Fruit fly (Drosophila melanogaster): ENCODE results near the gene CG32055.

The CG32055 gene

dm6 chr3L:10233025-10233424, 13.1 kb upstream of the CG32055 start:
- no peak for TF ChIP-seq CG6163 (GFP tag; IDR thresholded peaks at IDR 0.05)
- no peak for TF ChIP-seq vri (GFP tag; optimal IDR thresholded peaks at IDR 0.05)
- TF ChIP-seq Hr4 (GFP tag; optimal IDR thresholded peaks at IDR 0.05) = no peak
- TF ChIP-seq CG11294 (GFP tag; IDR thresholded peaks at IDR 0.05) = no peak
- TF ChIP-seq svp (GFP tag) = no peak
- no peak for TF ChIP-seq CG16779 (tag; optimal IDR thresholded peaks at IDR 0.05)
- TF ChIP-seq CG10669 (GFP tag; optimal IDR thresholded peaks at IDR 0.05) = no peak
- no peak for TF ChIP-seq CG31627 (GFP tag; optimal IDR thresholded peaks at IDR 0.05)

DNA sequence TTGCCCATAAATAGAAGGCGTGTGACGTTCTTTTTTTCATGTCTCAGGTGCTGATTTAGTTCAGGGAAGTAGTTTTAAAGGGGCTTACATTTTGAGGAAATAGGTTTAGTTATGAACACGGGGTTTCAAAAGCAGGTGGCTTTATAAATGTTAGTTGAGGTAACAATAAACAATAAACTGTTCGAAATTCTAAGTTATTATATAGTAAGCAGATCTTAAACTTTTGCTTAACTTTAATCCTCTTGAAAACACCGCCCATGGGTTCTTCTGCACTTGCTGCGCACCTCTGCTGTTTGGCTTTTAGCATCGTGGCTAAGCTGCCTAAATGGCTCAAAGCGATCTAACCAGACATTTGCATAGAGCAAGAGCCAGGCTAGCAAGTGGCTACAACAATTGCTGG, 10.6 kb upstream of the CG32055 start:
- TF ChIP-seq Sox14 (GFP tag; optimal IDR thresholded peaks at IDR 0.05) (no peak), pdm3 (GFP tag; optimal IDR thresholded peaks at IDR 0.05) (peak; percentile 15), Gug (GFP tag; IDR thresholded peaks at IDR 0.05) (0 out of 2 replicates have a peak, but pooled peaks have one; percentile 24), Hr38 (GFP tag; optimal IDR thresholded peaks at IDR 0.05) (no peak), Blimp-1 (GFP tag; optimal IDR thresholded peaks at IDR 0.05) (no peak), Smox (GFP tag; optimal IDR thresholded peaks at IDR 0.05) (no peak), Lpt (GFP tag; optimal IDR thresholded peaks at IDR 0.05) (no peak), eg (GFP tag; IDR thresholded peaks at IDR 0.05) (no peak), CG6163 (GFP tag; IDR thresholded peaks at IDR 0.05) (peak; percentile 36; the same call in 2 of the 3 replicates), Hr4 (GFP tag; optimal IDR thresholded peaks at IDR 0.05) (peak; percentile 11), CG6854 (GFP tag; optimal IDR thresholded peaks at IDR 0.05) (no peak), CG11294 (GFP tag; IDR thresholded peaks at IDR 0.05) (peak; percentile 32; the same call in 1 of the 2 replicates), CG15336 (GFP tag; IDR thresholded peaks at IDR 0.05) (peak; percentile 43), Met (GFP tag; optimal IDR thresholded peaks at IDR 0.05) (no peak), acj6 (GFP tag; optimal IDR thresholded peaks at IDR 0.05) (no peak), CG8119 (GFP tag; IDR thresholded peaks at IDR 0.05) (no peak), esn (GFP tag; optimal IDR thresholded peaks at IDR 0.05) (no peak), CG4318 (GFP tag; optimal IDR thresholded peaks at IDR 0.05) (peak; percentile 4), CG32006 (GFP tag; optimal IDR thresholded peaks at IDR 0.05) (peak; percentile 49), fd59A (GFP tag; optimal IDR thresholded peaks at IDR 0.05) (no peak), vri (GFP tag; optimal IDR thresholded peaks at IDR 0.05) (no peak)

DNA sequence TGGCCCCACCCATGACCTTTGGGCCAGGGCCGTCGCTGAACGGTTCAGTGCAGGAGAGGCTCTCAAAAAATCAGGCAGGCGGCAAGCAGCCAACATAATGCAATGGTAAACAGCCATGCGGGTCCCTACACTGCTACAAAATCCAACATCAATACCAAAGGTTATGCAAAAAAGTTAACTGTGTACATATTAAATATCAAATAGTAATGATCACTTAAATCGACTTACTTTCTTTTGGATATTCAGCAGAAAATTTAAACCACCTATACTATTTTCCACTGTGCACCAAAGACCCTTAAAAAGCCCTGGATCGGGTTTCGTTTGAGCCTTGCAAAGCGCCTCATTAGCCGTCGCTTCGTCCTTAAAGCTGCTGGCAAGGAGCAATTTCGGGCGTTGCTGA, 7.1 kb upstream of the CG32055 start:
- peak; percentile 51 for TF ChIP-seq Met (GFP tag; optimal IDR thresholded peaks at IDR 0.05)
- no peak for TF ChIP-seq CG8119 (GFP tag; IDR thresholded peaks at IDR 0.05)
- peak; percentile 40 for TF ChIP-seq CG10669 (GFP tag; optimal IDR thresholded peaks at IDR 0.05)
- TF ChIP-seq acj6 (GFP tag; optimal IDR thresholded peaks at IDR 0.05) = peak; percentile 4
- no peak for TF ChIP-seq CG11902 (GFP tag; optimal IDR thresholded peaks at IDR 0.05)
- TF ChIP-seq Eip75B (GFP tag; optimal IDR thresholded peaks at IDR 0.05) = peak; percentile 38
- 0 out of 3 replicates have a peak, but pooled peaks have one; percentile 16 for TF ChIP-seq eg (GFP tag; IDR thresholded peaks at IDR 0.05)
- no peak for TF ChIP-seq Hr38 (GFP tag; optimal IDR thresholded peaks at IDR 0.05)
- no peak for TF ChIP-seq fd85E (GFP tag; optimal IDR thresholded peaks at IDR 0.05)
- TF ChIP-seq achi (GFP tag; optimal IDR thresholded peaks at IDR 0.05) = peak; percentile 10
- peak; percentile 23 for TF ChIP-seq OdsH (GFP tag; optimal IDR thresholded peaks at IDR 0.05)
- TF ChIP-seq CG9139 (GFP tag; optimal IDR thresholded peaks at IDR 0.05) = no peak
- TF ChIP-seq Ets21C (GFP tag; optimal IDR thresholded peaks at IDR 0.05) = peak; percentile 23
- peak; percentile 36 for TF ChIP-seq CG3919 (GFP tag; optimal IDR thresholded peaks at IDR 0.05)
- TF ChIP-seq CG1621 (tag; optimal IDR thresholded peaks at IDR 0.05) = peak; percentile 32
- TF ChIP-seq esn (GFP tag; optimal IDR thresholded peaks at IDR 0.05) = peak; percentile 33
- peak; percentile 39 for TF ChIP-seq CG31627 (GFP tag; optimal IDR thresholded peaks at IDR 0.05)
- peak; percentile 17 for TF ChIP-seq cyc (GFP tag; optimal IDR thresholded peaks at IDR 0.05)
- peak; percentile 67 for TF ChIP-seq Eip78C (GFP tag)
- no peak for TF ChIP-seq CG11762 (GFP tag; optimal IDR thresholded peaks at IDR 0.05; ENCODE audit: insufficient read depth)
- TF ChIP-seq CG6163 (GFP tag; IDR thresholded peaks at IDR 0.05) = peak; percentile 63; the same call in 1 of the 3 replicates
- no peak for TF ChIP-seq Sox15 (GFP tag; optimal IDR thresholded peaks at IDR 0.05)
- peak; percentile 13 for TF ChIP-seq pdm3 (GFP tag; optimal IDR thresholded peaks at IDR 0.05)
- TF ChIP-seq Hr39 (GFP tag; optimal IDR thresholded peaks at IDR 0.05) = peak; percentile 39
- peak; percentile 16 for TF ChIP-seq fd59A (GFP tag; optimal IDR thresholded peaks at IDR 0.05)
- no peak for TF ChIP-seq CG8632 (GFP tag; optimal IDR thresholded peaks at IDR 0.05)
- peak; percentile 16 for TF ChIP-seq spab (GFP tag; optimal IDR thresholded peaks at IDR 0.05)
- TF ChIP-seq CG15336 (GFP tag; IDR thresholded peaks at IDR 0.05) = no peak
- TF ChIP-seq CG3032 (tag; optimal IDR thresholded peaks at IDR 0.05) = peak; percentile 25
- TF ChIP-seq topi (GFP tag; optimal IDR thresholded peaks at IDR 0.05) = peak; percentile 31
- no peak for TF ChIP-seq Lpt (GFP tag; optimal IDR thresholded peaks at IDR 0.05)
- peak; percentile 14 for TF ChIP-seq vri (GFP tag; optimal IDR thresholded peaks at IDR 0.05)
- TF ChIP-seq Ets96B (tag; optimal IDR thresholded peaks at IDR 0.05) = peak; percentile 36
- no peak for TF ChIP-seq CG6854 (GFP tag; optimal IDR thresholded peaks at IDR 0.05)
- TF ChIP-seq ss (GFP tag; optimal IDR thresholded peaks at IDR 0.05) = peak in 1 of 2 experiments; percentile 41
- no peak for TF ChIP-seq CG10631 (GFP tag; optimal IDR thresholded peaks at IDR 0.05)

All from whole organism, prepupa.